Worm (Caenorhabditis elegans) whole organism, L4 larva: Measurements from ENCODE around the gene F54B8.1.
"Not testable (repeated sequence)": the region's sequence is repeated elsewhere in the genome, so short reads cannot be mapped to it uniquely, and the experiment has no call there.

ENCODE experiments used
- F44E2.7 ChIP-seq: fragments of 200-800 bp; sonication (Bioruptor generic); IDR thresholded peaks from 2 replicates; pipeline ENCODE4 v2.1.2; 2022; ENCODE audit warnings: missing genetic modification characterization, missing compliant biosample characterization
- aha-1 ChIP-seq: fragments of 150-350 bp; peaks from one replicate; lab custom pipeline; 2014; ENCODE audit warnings: missing biosample characterization, missing genetic modification characterization
- daf-16 ChIP-seq, 3 experiments: sonication (generic microtip); optimal IDR thresholded peaks; 2 replicates each; lab custom pipeline; 2016 to 2017; ENCODE audit warnings: missing genetic modification characterization in 3 of 3, missing genetic modification reagents in 3 of 3, mild to moderate bottlenecking in 2 of 3, missing compliant biosample characterization in 2 of 3, missing biosample characterization in 1 of 3, moderate library complexity in 1 of 3
- dmd-6 ChIP-seq: fragments of 200-800 bp; sonication (Bioruptor generic); IDR thresholded peaks from 2 replicates; pipeline ENCODE4 v1.3.6; 2022; ENCODE audit warnings: missing genetic modification reagents, missing genetic modification characterization, missing compliant biosample characterization
- egl-43 ChIP-seq: fragments of 200-800 bp; sonication (Bioruptor generic); IDR thresholded peaks from 2 replicates; pipeline ENCODE4 v1.3.6; 2022; ENCODE audit warnings: missing genetic modification reagents, missing genetic modification characterization, missing compliant biosample characterization
- lim-7 ChIP-seq: fragments of 200-800 bp; sonication (Bioruptor generic); IDR thresholded peaks from 2 replicates; pipeline ENCODE4 v1.3.6; 2022; ENCODE audit warnings: missing genetic modification characterization, missing compliant biosample characterization
- nhr-25 ChIP-seq: sonication (generic microtip); optimal IDR thresholded peaks from 2 replicates; lab custom pipeline; 2017; ENCODE audit warnings: missing genetic modification characterization, mild to moderate bottlenecking, missing compliant biosample characterization, antibody characterized with exemption, moderate library complexity, borderline replicate concordance; ENCODE audit not compliant: insufficient read depth
- unc-62 ChIP-seq, 3 experiments: fragments of 150-350 bp in 1 of 3; sonication (generic microtip); optimal IDR thresholded peaks in 2 of 3; peaks in 1 of 3; 1 replicate in 1 of 3; 2 replicates in 2 of 3; lab custom pipeline; 2014 to 2017; ENCODE audit warnings: missing biosample characterization in 3 of 3, missing genetic modification characterization in 3 of 3, missing genetic modification reagents in 3 of 3, missing genotype in 1 of 3

Gene F54B8.1

ce11 chrV:15841095-15841494 lies 30.5 kb downstream of the F54B8.1 start, which contains the start of gene srh-149:
TSS of gene srh-149 (minus strand) at chrV:15841195.
- TF ChIP-seq aha-1 (tag; lab: Kevin White, UChicago) (peak; percentile 51), nhr-25 (tag; lab: Kevin White, UChicago) (no peak)
- TF ChIP-seq, all 104 proteins: peak for 1

- peak in 1 of 2 experiments; percentile 48 for TF ChIP-seq unc-62 (GFP tag; optimal IDR thresholded peaks at IDR 0.05 in 1 of 2; lab: Kevin White, UChicago)
- TF ChIP-seq unc-62 (tag; optimal IDR thresholded peaks at IDR 0.05; lab: Kevin White, UChicago): not testable (repeated sequence)
Measured at ce11 chrV:15850276-15850811, 39.8 kb downstream of the F54B8.1 start, which contains the start of gene srh-147. TSS of gene srh-147 (minus strand) at chrV:15850326.

DNA sequence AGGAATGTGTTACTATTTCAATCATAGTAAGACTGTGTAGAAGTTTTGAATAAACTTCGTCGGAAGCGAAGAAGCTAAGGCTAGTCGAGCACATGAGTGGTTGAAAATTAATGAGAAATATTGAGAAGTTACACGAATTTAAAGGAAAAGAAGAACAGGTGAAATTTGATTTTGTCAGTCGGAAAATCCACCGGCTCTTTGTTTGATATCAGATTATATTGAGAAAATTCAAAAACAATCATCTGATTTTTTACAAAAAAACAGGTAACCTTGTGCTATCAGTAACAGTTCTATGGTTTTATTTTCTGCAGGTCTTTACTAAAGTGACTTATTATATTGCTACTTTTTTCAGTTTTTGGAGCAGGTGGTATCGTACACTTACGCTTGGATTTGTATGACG lies 47.7 kb downstream of the F54B8.1 start, which contains the start of gene srh-148:
Gene srh-148, minus strand, starts transcription at position 101 of the 400 bp plus-strand sequence.
- no peak for TF ChIP-seq egl-43 (GFP tag; lab: Robert Waterston, UW)
- no peak for TF ChIP-seq lim-7 (GFP tag; lab: Robert Waterston, UW)
- no peak for TF ChIP-seq dmd-6 (GFP tag; lab: Robert Waterston, UW)
- no peak for TF ChIP-seq daf-16 (GFP tag; optimal IDR thresholded peaks at IDR 0.05; lab: Kevin White, UChicago)
- no peak for TF ChIP-seq daf-16 (tag; optimal IDR thresholded peaks at IDR 0.05; lab: Kevin White, UChicago)
- no peak for TF ChIP-seq F44E2.7 (GFP tag; lab: Robert Waterston, UW)
